Worm (Caenorhabditis elegans) whole organism, L1 larva: ENCODE results near the gene ZK185.3.

Source experiments
- nhr-237 ChIP-seq: fragments of 150-350 bp; optimal IDR thresholded peaks from 2 replicates; lab custom pipeline; 2014; ENCODE audit warnings: missing biosample characterization, missing genetic modification characterization
- snu-23 ChIP-seq: sonication (generic microtip); optimal IDR thresholded peaks from 2 replicates; lab custom pipeline; 2016; ENCODE audit warnings: missing genetic modification characterization, missing compliant biosample characterization

DNA sequence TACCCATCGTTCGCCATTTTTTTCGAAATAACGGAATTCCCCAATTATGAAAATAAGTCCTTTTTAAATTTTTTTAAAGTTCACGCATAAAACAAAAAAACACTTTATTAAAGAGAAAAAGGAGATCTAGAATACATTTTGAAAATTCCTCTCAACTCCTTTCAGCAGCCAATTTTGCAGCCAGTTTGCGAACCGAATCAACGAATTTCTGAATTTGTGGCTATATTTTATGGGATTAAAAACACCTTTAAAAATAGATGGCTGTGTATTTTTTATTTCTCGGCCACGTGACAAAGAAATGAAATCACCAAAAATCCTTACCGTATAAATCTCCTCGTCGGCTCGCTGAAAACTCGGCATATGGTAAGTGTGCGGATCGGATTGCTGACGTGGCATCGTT is 50.2 kb downstream of the ZK185.3 start, which contains the start of gene M01H9.10:
- TF ChIP-seq snu-23 (GFP tag; lab: Kevin White, UChicago) (no peak), nhr-237 (tag; lab: Kevin White, UChicago) (no peak)
